Worm (Caenorhabditis elegans): Measurements from ENCODE around the gene nlp-28.

DNA sequence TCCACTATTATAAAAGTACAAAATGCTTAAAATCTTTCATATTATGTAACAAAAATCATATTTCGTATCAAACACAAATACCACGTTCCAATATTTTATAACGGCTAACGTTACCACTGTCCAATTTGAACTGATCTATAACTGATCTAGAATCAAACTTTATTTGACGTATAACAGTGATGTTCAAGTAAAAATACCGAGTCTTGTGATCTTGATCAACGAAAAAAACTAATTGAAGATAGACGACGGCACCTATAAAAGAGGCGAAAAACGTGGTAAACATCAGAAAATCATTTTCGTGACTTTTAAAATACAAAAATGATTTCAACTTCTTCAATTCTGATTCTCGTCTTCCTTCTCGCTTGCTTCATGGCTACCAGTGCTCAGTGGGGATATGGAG lies at the start of gene nlp-28:
- no peak for TF ChIP-seq ama-1 (optimal IDR thresholded peaks at IDR 0.05)
- no peak for TF ChIP-seq blmp-1 (tag; optimal IDR thresholded peaks at IDR 0.05)
- TF ChIP-seq pqm-1 (tag; optimal IDR thresholded peaks at IDR 0.05): no peak
- no peak for TF ChIP-seq sptf-1 (tag; optimal IDR thresholded peaks at IDR 0.05)
- TF ChIP-seq fos-1 (tag; optimal IDR thresholded peaks at IDR 0.05): no peak
- no peak for TF ChIP-seq hlh-4 (tag; optimal IDR thresholded peaks at IDR 0.05)
- TF ChIP-seq unc-62 (GFP tag; optimal IDR thresholded peaks at IDR 0.05): no peak
- TF ChIP-seq mep-1 (tag; optimal IDR thresholded peaks at IDR 0.05): no peak

Measured in whole organism, L1 larva.